Worm (Caenorhabditis elegans): ENCODE data around the gene dhs-6.

DNA sequence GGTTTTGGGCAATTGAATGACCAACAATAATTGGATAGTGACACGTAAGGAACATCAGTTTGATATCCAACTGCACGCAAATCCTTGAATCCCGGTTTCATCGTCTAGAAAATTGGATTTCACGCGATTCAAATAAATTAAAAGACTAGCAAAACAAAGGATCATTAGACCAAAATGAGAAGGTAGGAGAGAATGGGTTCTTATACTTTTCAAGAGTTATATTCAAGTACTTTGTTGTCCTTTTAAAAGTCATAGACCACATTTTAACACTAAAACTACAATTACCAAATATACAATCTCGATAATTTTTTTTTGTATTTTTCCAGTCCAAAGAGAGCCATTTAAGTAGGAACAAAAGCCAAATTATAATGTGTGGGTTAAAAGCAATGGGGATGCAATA is 36.8 kb downstream of the dhs-6 start, which contains the start of gene T25E4.2:
- TF ChIP-seq sea-2 (GFP tag; IDR thresholded peaks at IDR 0.05): no peak
- TF ChIP-seq ztf-28 (GFP tag; IDR thresholded peaks at IDR 0.05): no peak
- no peak for TF ChIP-seq nfya-2 (GFP tag; IDR thresholded peaks at IDR 0.05)
- TF ChIP-seq nfya-1 (tag; optimal IDR thresholded peaks at IDR 0.05; ENCODE audit: borderline replicate concordance, insufficient read depth): no peak
- no peak for TF ChIP-seq F52B5.7 (tag; optimal IDR thresholded peaks at IDR 0.05)
- no peak for TF ChIP-seq K11D2.4 (GFP tag; IDR thresholded peaks at IDR 0.05)
- TF ChIP-seq B0019.2 (GFP tag; conservative IDR thresholded peaks at IDR 0.05): no peak
- no peak for TF ChIP-seq akir-1 (GFP tag; optimal IDR thresholded peaks at IDR 0.05)
- no peak for TF ChIP-seq dpff-1 (tag; optimal IDR thresholded peaks at IDR 0.05)
- TF ChIP-seq pbrm-1 (GFP tag; IDR thresholded peaks at IDR 0.05): no peak
